Fruit fly (Drosophila melanogaster) whole organism, prepupa: ENCODE measurements around the gene Gbs-70E.
A peak's percentile ranks its signal among the peaks of the same experiment; 100 is the strongest.

Experiments
- CG10631 ChIP-seq: fragments of 200-800 bp; sonication (Bioruptor generic); optimal IDR thresholded peaks from 2 replicates; lab custom pipeline; 2016; ENCODE audit warnings: missing biosample characterization, missing genetic modification characterization
- CG10669 ChIP-seq: fragments of 200-800 bp; sonication (Bioruptor generic); optimal IDR thresholded peaks from 3 replicates; lab custom pipeline; 2018; ENCODE audit warnings: missing biosample characterization, mild to moderate bottlenecking, missing genetic modification characterization, moderate library complexity
- CG11762 ChIP-seq: fragments of 200-800 bp; sonication (Bioruptor generic); optimal IDR thresholded peaks from 3 replicates; lab custom pipeline; 2016; ENCODE audit warnings: missing biosample characterization, missing genetic modification characterization; ENCODE audit not compliant: insufficient read depth
- CG15336 ChIP-seq: fragments of 200-800 bp; sonication (Bioruptor generic); IDR thresholded peaks from 2 replicates; pipeline ENCODE4 v1.3.6; 2022; ENCODE audit warnings: missing biosample characterization, missing genetic modification characterization
- CG16779 ChIP-seq: fragments of 200-800 bp; sonication (Bioruptor generic); optimal IDR thresholded peaks from 3 replicates; lab custom pipeline; 2017; ENCODE audit warnings: missing biosample characterization, mild to moderate bottlenecking, missing genetic modification characterization
- CG3032 ChIP-seq: fragments of 200-800 bp; optimal IDR thresholded peaks from 2 replicates; lab custom pipeline; 2019; ENCODE audit warnings: missing biosample characterization, mild to moderate bottlenecking, missing genetic modification characterization, moderate library complexity
- CG31627 ChIP-seq: fragments of 200-800 bp; sonication (Bioruptor generic); optimal IDR thresholded peaks from 3 replicates; lab custom pipeline; 2016; ENCODE audit warnings: missing biosample characterization, missing genetic modification characterization
- CG32006 ChIP-seq: fragments of 200-800 bp; sonication (Bioruptor generic); optimal IDR thresholded peaks from 3 replicates; lab custom pipeline; 2017; ENCODE audit warnings: missing biosample characterization, mild to moderate bottlenecking, missing genetic modification characterization
- CG34406 ChIP-seq: fragments of 200-800 bp; sonication (Bioruptor generic); optimal IDR thresholded peaks from 3 replicates; lab custom pipeline; 2016; ENCODE audit warnings: missing biosample characterization, missing genetic modification characterization
- CG3919 ChIP-seq: fragments of 200-800 bp; sonication (Bioruptor generic); optimal IDR thresholded peaks from 3 replicates; lab custom pipeline; 2016; ENCODE audit warnings: missing biosample characterization, missing genetic modification characterization
- CG6163 ChIP-seq: fragments of 200-800 bp; sonication (Bioruptor generic); IDR thresholded peaks from 3 replicates; pipeline ENCODE4 v1.3.6; 2022; ENCODE audit warnings: missing biosample characterization, missing genetic modification characterization
- CG6276 ChIP-seq: fragments of 200-800 bp; sonication (Bioruptor generic); optimal IDR thresholded peaks from 2 replicates; lab custom pipeline; 2017; ENCODE audit warnings: missing biosample characterization, mild to moderate bottlenecking, missing genetic modification characterization
- CG6792 ChIP-seq: fragments of 200-800 bp; sonication (Bioruptor generic); optimal IDR thresholded peaks from 3 replicates; lab custom pipeline; 2016; ENCODE audit warnings: missing biosample characterization, missing genetic modification characterization
- CG6808 ChIP-seq: fragments of 200-800 bp; sonication (Bioruptor generic); optimal IDR thresholded peaks from 3 replicates; lab custom pipeline; 2017; ENCODE audit warnings: missing biosample characterization, missing genetic modification characterization, mild to moderate bottlenecking, moderate library complexity, missing genetic modification reagents
- CG6854 ChIP-seq: fragments of 200-800 bp; sonication (Bioruptor generic); optimal IDR thresholded peaks from 2 replicates; lab custom pipeline; 2017; ENCODE audit warnings: missing biosample characterization, mild to moderate bottlenecking, missing genetic modification characterization
- CG8319 ChIP-seq: fragments of 200-800 bp; sonication (Bioruptor generic); optimal IDR thresholded peaks from 3 replicates; lab custom pipeline; 2016; ENCODE audit warnings: missing biosample characterization, missing genetic modification characterization
- CG8632 ChIP-seq: fragments of 200-800 bp; sonication (Bioruptor generic); optimal IDR thresholded peaks from 3 replicates; lab custom pipeline; 2016; ENCODE audit warnings: missing biosample characterization, missing genetic modification characterization
- CG9139 ChIP-seq: fragments of 200-800 bp; sonication (Bioruptor generic); optimal IDR thresholded peaks from 3 replicates; lab custom pipeline; 2017; ENCODE audit warnings: missing biosample characterization, mild to moderate bottlenecking, missing genetic modification characterization
- Eip78C ChIP-seq: fragments of 200-800 bp; sonication (Bioruptor generic); peaks from one replicate; lab custom pipeline; 2016; ENCODE audit warnings: missing biosample characterization, missing genetic modification characterization
- Eip93F ChIP-seq: fragments of 200-800 bp; sonication (Bioruptor generic); optimal IDR thresholded peaks from 2 replicates; lab custom pipeline; 2016; ENCODE audit warnings: missing biosample characterization, mild to moderate bottlenecking, missing genetic modification characterization
- Ets21C ChIP-seq: fragments of 200-800 bp; sonication (Bioruptor generic); optimal IDR thresholded peaks from 3 replicates; lab custom pipeline; 2016; ENCODE audit warnings: missing biosample characterization, missing genetic modification characterization
- Hr38 ChIP-seq: sonication (Bioruptor generic); optimal IDR thresholded peaks from 2 replicates; lab custom pipeline; 2016; ENCODE audit warnings: missing biosample characterization, missing genetic modification characterization
- Hr39 ChIP-seq: fragments of 200-800 bp; sonication (Bioruptor generic); optimal IDR thresholded peaks from 2 replicates; lab custom pipeline; 2016; ENCODE audit warnings: missing biosample characterization, missing genetic modification characterization
- Met ChIP-seq: fragments of 200-800 bp; sonication (Bioruptor generic); optimal IDR thresholded peaks from 3 replicates; lab custom pipeline; 2016; ENCODE audit warnings: missing biosample characterization, missing genetic modification characterization
- Smox ChIP-seq: fragments of 200-800 bp; sonication (Bioruptor generic); optimal IDR thresholded peaks from 3 replicates; lab custom pipeline; 2016; ENCODE audit warnings: missing biosample characterization, missing genetic modification characterization
- Sox102F ChIP-seq: fragments of 200-800 bp; sonication (Bioruptor generic); optimal IDR thresholded peaks from 2 replicates; lab custom pipeline; 2016; ENCODE audit warnings: missing biosample characterization, mild to moderate bottlenecking, missing genetic modification characterization
- Sox14 ChIP-seq: fragments of 200-800 bp; sonication (Bioruptor generic); optimal IDR thresholded peaks from 3 replicates; lab custom pipeline; 2016; ENCODE audit warnings: missing biosample characterization, missing genetic modification characterization
- Sox15 ChIP-seq: fragments of 200-800 bp; sonication (Bioruptor generic); optimal IDR thresholded peaks from 3 replicates; lab custom pipeline; 2016; ENCODE audit warnings: missing biosample characterization, missing genetic modification characterization
- acj6 ChIP-seq: fragments of 200-800 bp; sonication (Bioruptor generic); optimal IDR thresholded peaks from 3 replicates; lab custom pipeline; 2016; ENCODE audit warnings: missing biosample characterization, missing genetic modification characterization
- dsx ChIP-seq: fragments of 200-800 bp; optimal IDR thresholded peaks from 3 replicates; lab custom pipeline; 2019; ENCODE audit warnings: missing biosample characterization, mild to moderate bottlenecking, missing genetic modification characterization, moderate library complexity; ENCODE audit not compliant: poor library complexity, severe bottlenecking
- eg ChIP-seq: fragments of 200-800 bp; sonication (Bioruptor generic); IDR thresholded peaks from 3 replicates; pipeline ENCODE4 v1.3.6; 2022; ENCODE audit warnings: missing biosample characterization, missing genetic modification characterization
- esn ChIP-seq: fragments of 200-800 bp; sonication (Bioruptor generic); optimal IDR thresholded peaks from 2 replicates; lab custom pipeline; 2016; ENCODE audit warnings: missing biosample characterization, mild to moderate bottlenecking, missing genetic modification characterization, moderate library complexity
- fkh ChIP-seq: fragments of 200-800 bp; sonication (Bioruptor generic); optimal IDR thresholded peaks from 3 replicates; lab custom pipeline; 2017; ENCODE audit warnings: missing biosample characterization, mild to moderate bottlenecking, missing genetic modification characterization, moderate library complexity
- lz ChIP-seq: fragments of 200-800 bp; sonication (Bioruptor generic); optimal IDR thresholded peaks from 3 replicates; lab custom pipeline; 2016; ENCODE audit warnings: missing biosample characterization, missing genetic modification characterization
- pdm3 ChIP-seq: fragments of 200-800 bp; sonication (Bioruptor generic); optimal IDR thresholded peaks from 3 replicates; lab custom pipeline; 2016; ENCODE audit warnings: missing biosample characterization, missing genetic modification characterization
- salr ChIP-seq, 2 experiments: fragments of 200-800 bp; sonication (Bioruptor generic); optimal IDR thresholded peaks; 3 replicates each; lab custom pipeline; 2016 to 2018; ENCODE audit warnings: missing biosample characterization in 2 of 2, missing genetic modification characterization in 2 of 2, mild to moderate bottlenecking in 1 of 2
- spab ChIP-seq: fragments of 200-800 bp; sonication (Bioruptor generic); optimal IDR thresholded peaks from 2 replicates; lab custom pipeline; 2017; ENCODE audit warnings: missing biosample characterization, mild to moderate bottlenecking, missing genetic modification characterization, missing genetic modification reagents
- ss ChIP-seq, 2 experiments: fragments of 200-800 bp; sonication (Bioruptor generic); optimal IDR thresholded peaks; 2 replicates in 1 of 2; 3 replicates in 1 of 2; lab custom pipeline; 2017 to 2018; ENCODE audit warnings: mild to moderate bottlenecking in 2 of 2, missing biosample characterization in 2 of 2, missing genetic modification characterization in 2 of 2, moderate library complexity in 1 of 2
- svp ChIP-seq: fragments of 200-800 bp; sonication (Bioruptor generic); peaks from one replicate; lab custom pipeline; 2016; ENCODE audit warnings: missing biosample characterization, missing genetic modification characterization
- topi ChIP-seq: fragments of 200-800 bp; sonication (Bioruptor generic); optimal IDR thresholded peaks from 3 replicates; lab custom pipeline; 2016; ENCODE audit warnings: missing biosample characterization, missing genetic modification characterization
- vri ChIP-seq: fragments of 200-800 bp; sonication (Bioruptor generic); optimal IDR thresholded peaks from 3 replicates; lab custom pipeline; 2016; ENCODE audit warnings: missing biosample characterization, mild to moderate bottlenecking, missing genetic modification characterization

Gbs-70E gene

DNA sequence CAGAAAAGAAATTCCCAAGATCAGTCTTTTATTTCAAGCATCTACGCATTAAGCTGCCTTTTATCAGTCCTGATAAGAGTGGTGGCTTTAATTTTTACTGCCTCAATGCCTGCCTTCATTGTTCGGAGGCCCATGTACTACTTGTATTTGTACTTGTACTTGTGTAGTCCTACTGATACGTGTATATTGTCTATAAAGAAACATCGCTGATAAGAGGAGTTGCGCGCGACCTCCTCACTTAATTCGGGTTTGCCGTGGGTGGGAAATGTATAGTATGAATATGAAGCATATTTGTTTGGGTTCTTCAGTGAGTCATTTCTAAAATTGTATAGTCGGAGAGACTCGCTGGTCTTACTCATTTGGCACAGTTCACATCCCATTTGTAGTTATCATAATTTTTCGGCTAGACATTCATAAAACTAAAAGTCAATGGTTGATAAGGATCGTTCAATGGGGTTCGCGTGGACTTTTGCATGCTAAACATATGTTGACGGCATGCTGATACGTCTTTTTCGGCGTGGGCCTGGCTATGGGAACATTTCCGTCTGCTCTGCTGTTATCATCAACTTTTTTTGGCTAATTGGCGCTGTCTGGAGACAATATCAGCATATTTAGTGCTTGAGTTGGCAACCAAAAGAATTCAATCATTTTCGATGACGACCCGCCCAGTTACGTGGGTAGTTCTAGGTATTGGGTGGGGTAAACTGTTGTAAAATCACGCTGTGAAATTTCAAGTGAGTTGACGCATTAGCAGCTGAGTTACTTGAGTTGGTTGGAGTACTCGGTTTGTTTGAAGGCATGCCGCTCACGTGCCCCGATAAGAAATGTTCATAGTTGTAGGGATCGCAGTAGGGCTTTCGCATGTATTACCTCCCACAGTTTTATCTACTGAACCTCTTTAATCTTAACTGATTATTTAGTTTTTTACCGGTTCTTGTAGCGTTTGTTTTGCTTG, 2.7 kb downstream of the Gbs-70E start:
- TF ChIP-seq fkh (GFP tag; lab: Kevin White, UChicago) (peak; percentile 20), Eip93F (GFP tag; lab: Kevin White, UChicago) (peak; percentile 29), dsx (GFP tag; lab: Kevin White, UChicago) (no peak), svp (peak; percentile 82)

DNA sequence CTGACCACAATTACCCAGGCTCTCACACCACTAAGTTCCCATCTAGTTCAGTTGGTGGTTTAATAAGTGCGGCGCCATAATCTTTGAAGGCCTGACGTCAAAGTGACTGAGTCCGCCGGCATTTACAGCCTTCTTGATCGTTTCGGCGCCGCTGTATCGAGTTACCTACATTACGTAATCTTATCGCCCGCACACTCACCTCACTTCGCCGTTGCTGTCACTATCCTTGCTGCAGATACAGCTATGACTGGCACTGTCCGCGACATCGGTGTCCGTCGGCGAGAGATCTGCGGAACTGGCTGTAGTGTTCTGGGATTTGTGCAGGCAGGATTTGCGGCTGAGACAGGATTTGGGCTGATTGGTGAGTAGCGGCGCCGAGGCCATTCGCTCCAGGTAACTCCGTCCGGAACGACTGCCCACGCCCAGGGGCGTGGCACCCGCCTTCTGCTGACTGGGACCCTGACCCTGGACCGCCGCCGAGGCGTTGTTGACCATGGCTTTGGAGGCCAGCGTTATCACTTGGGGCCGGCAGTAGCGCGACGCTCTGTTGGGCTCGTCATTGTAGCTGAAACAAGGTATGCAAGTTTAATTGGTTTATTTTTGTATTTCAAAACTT, 3.7 kb downstream of the Gbs-70E start:
- TF ChIP-seq svp (peak; percentile 69), Eip78C (GFP tag; lab: Kevin White, UChicago) (peak; percentile 49), CG6163 (GFP tag; lab: Robert Waterston, UW) (0 out of 3 replicates have a peak, but pooled peaks have one; percentile 9), ss (GFP tag; optimal IDR thresholded peaks at IDR 0.05; lab: Kevin White, UChicago) (no peak), vri (peak; percentile 92), Eip93F (GFP tag; lab: Kevin White, UChicago) (no peak), eg (GFP tag; lab: Robert Waterston, UW) (0 out of 3 replicates have a peak, but pooled peaks have one; percentile 14)

DNA sequence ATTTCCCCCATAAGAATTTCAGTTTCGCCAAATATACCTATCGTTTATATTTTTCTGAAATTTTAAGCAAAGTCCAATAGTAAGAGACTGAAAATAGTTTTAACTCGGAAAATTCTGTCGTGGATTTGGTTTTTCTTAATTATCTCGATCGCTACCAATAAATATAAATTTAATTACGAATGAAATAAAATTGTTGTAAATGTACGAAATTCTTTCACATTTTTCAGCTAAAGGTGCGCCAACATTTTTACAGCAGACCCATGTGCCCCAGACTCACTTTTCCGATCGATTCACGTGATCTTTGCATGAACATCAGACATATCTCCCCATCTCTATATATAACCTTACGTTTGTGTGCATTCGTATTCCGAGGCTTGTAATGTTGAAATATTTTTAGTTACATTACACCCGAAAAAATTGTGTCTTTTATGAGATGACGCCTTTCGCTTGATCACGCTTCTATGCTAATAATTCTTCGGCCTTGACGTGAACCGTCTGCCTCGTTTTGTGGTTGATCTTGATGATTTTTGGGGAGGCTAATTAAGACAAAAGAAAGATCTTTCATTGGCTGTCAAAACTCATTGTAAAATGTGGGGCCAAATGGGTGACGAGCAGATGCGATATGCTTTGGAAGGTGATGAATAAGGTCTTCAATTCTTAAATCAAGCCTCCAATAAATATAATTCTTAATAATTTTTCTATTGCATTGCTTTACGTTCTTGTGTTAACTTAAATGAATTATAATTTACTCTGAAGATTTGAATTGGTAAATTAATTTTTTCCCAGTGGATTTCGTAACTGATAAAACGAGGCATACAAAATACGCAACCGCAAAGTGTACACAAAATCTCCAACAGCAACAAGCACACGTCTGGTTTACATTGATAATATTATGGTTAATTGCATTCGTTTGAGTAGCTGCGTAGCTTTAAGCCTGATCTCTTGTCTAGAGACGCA, 5.5 kb downstream of the Gbs-70E start:
- TF ChIP-seq pdm3 (peak; percentile 62), CG32006 (GFP tag; lab: Kevin White, UChicago) (peak; percentile 58), Sox102F (GFP tag; lab: Kevin White, UChicago) (peak; percentile 68), spab (GFP tag; lab: Kevin White, UChicago) (peak; percentile 15), CG8632 (GFP tag; lab: Kevin White, UChicago) (peak; percentile 46), dsx (GFP tag; lab: Kevin White, UChicago) (no peak), CG10631 (GFP tag; lab: Kevin White, UChicago) (peak; percentile 56), vri (peak; percentile 22), Hr38 (GFP tag; lab: Kevin White, UChicago) (no peak), CG6792 (GFP tag; lab: Kevin White, UChicago) (peak; percentile 23), CG3919 (GFP tag; lab: Kevin White, UChicago) (peak; percentile 36), CG15336 (GFP tag; lab: Robert Waterston, UW) (0 out of 2 replicates have a peak, but pooled peaks have one; percentile 15), Smox (GFP tag; lab: Kevin White, UChicago) (peak; percentile 35), topi (GFP tag; lab: Kevin White, UChicago) (peak; percentile 56), CG6276 (GFP tag; lab: Kevin White, UChicago) (no peak), Eip78C (GFP tag; lab: Kevin White, UChicago) (peak; percentile 92), CG31627 (GFP tag; lab: Kevin White, UChicago) (peak; percentile 54), CG6854 (GFP tag; lab: Kevin White, UChicago) (no peak), Ets21C (GFP tag; lab: Kevin White, UChicago) (no peak), Sox14 (peak; percentile 14), CG11762 (GFP tag; lab: Kevin White, UChicago) (peak; percentile 22), acj6 (peak; percentile 50), CG9139 (GFP tag; lab: Kevin White, UChicago) (no peak), Hr39 (GFP tag; lab: Kevin White, UChicago) (peak; percentile 50), salr (GFP tag; optimal IDR thresholded peaks at IDR 0.05; lab: Kevin White, UChicago) (peak in 1 of 2 experiments; percentile 55), lz (peak; percentile 49), CG34406 (GFP tag; lab: Kevin White, UChicago) (peak; percentile 48), esn (GFP tag; lab: Kevin White, UChicago) (peak; percentile 70), Met (peak; percentile 60), CG16779 (tag; lab: Kevin White, UChicago) (no peak), CG10669 (GFP tag; lab: Kevin White, UChicago) (peak; percentile 4), CG6808 (GFP tag; lab: Kevin White, UChicago) (no peak), CG3032 (peak; percentile 26), Sox15 (GFP tag; lab: Kevin White, UChicago) (peak; percentile 36), CG6163 (GFP tag; lab: Robert Waterston, UW) (no peak), CG8319 (peak; percentile 39)
